Worm (Caenorhabditis elegans): ENCODE data around the gene B0284.3.

The B0284.3 gene

DNA sequence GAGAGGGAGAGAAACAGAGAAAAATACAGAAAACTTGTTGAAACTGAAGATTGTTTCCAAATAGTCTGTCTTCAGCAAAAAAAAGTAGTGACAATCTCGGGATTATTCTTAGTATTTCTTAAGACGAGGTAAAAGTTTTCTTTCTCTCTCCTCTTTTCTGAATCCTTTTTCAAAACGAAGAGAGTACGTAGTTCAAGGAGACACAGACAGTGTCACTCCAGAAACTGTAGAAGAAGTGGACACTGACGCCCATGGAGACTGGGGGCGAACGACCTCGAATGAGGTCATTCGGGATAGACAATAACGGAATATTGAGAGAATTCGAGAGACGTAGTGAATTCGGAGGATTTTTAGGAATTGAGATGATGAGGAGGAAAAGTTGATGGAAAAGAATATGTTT lies 48.6 kb downstream of the B0284.3 start, which contains the start of gene gly-6:
Gene gly-6 (minus strand): TSS at position 245 of the 400 bp plus-strand sequence.
- TF ChIP-seq snu-23 (GFP tag; optimal IDR thresholded peaks at IDR 0.05) (peak; percentile 27), hlh-4 (tag; optimal IDR thresholded peaks at IDR 0.05) (no peak), mep-1 (tag; optimal IDR thresholded peaks at IDR 0.05) (peak; percentile 66), lin-35 (GFP tag; optimal IDR thresholded peaks at IDR 0.05) (peak in 1 of 2 experiments; percentile 4), blmp-1 (tag; optimal IDR thresholded peaks at IDR 0.05) (peak; percentile 90), rnt-1 (tag; optimal IDR thresholded peaks at IDR 0.05) (peak; percentile 16), nhr-85 (tag) (peak; percentile 82), unc-86 (tag; optimal IDR thresholded peaks at IDR 0.05) (no peak), egl-13 (tag; optimal IDR thresholded peaks at IDR 0.05) (no peak), elt-3 (tag; optimal IDR thresholded peaks at IDR 0.05) (peak in 1 of 6 experiments; percentile 26), lin-14 (GFP tag; optimal IDR thresholded peaks at IDR 0.05) (peak; percentile 63), nhr-71 (tag; optimal IDR thresholded peaks at IDR 0.05) (peak; percentile 6), lsy-2 (tag; optimal IDR thresholded peaks at IDR 0.05) (peak in 1 of 2 experiments; percentile 24)
